Worm (Caenorhabditis elegans): ENCODE measurements around the gene H20E11.2.
A peak's percentile ranks its signal among the peaks of the same experiment; 100 is the strongest.

ce11 chrIV:6834705-6835104, 7.1 kb downstream of the H20E11.2 start:
- TF ChIP-seq nhr-111 (GFP tag; optimal IDR thresholded peaks at IDR 0.05) = no peak
- TF ChIP-seq nhr-237 (tag; optimal IDR thresholded peaks at IDR 0.05) = no peak
- TF ChIP-seq pqm-1 (tag; optimal IDR thresholded peaks at IDR 0.05) = no peak
- no peak for TF ChIP-seq ztf-11 (tag; optimal IDR thresholded peaks at IDR 0.05)
- TF ChIP-seq lin-39 (tag; optimal IDR thresholded peaks at IDR 0.05) = no peak
- TF ChIP-seq fkh-10 (GFP tag; optimal IDR thresholded peaks at IDR 0.05) = peak; percentile 86
- no peak for TF ChIP-seq mdl-1 (tag; optimal IDR thresholded peaks at IDR 0.05)
- no peak for TF ChIP-seq tag-97 (GFP tag; IDR thresholded peaks at IDR 0.05)
